Worm (Caenorhabditis elegans) whole organism, L4 larva: ENCODE measurements around the gene ZK622.5.

ENCODE experiments used
- D1046.2 ChIP-seq: fragments of 200-800 bp; sonication (Bioruptor generic); IDR thresholded peaks from 2 replicates; pipeline ENCODE4 v1.3.6; 2022; ENCODE audit warnings: missing genetic modification characterization, missing compliant biosample characterization
- F10B5.3 ChIP-seq: sonication (generic microtip); optimal IDR thresholded peaks from 2 replicates; lab custom pipeline; 2016; ENCODE audit warnings: mild to moderate bottlenecking, missing genetic modification characterization, missing compliant biosample characterization
- F26F4.8 ChIP-seq: fragments of 200-800 bp; sonication (Bioruptor generic); conservative IDR thresholded peaks from 2 replicates; pipeline ENCODE4 v1.3.6; 2022; ENCODE audit warnings: missing genetic modification characterization, missing compliant biosample characterization
- F49E8.2 ChIP-seq: sonication (generic microtip); optimal IDR thresholded peaks from 2 replicates; lab custom pipeline; 2016; ENCODE audit warnings: missing compliant biosample characterization, mild to moderate bottlenecking, missing genetic modification characterization, borderline replicate concordance
- T20F7.1 ChIP-seq: fragments of 200-800 bp; sonication (Bioruptor generic); optimal IDR thresholded peaks from 2 replicates; lab custom pipeline; 2018; ENCODE audit warnings: mild to moderate bottlenecking, missing genetic modification characterization, missing compliant biosample characterization
- T26A8.4 ChIP-seq: fragments of 200-800 bp; sonication (Bioruptor generic); IDR thresholded peaks from 2 replicates; pipeline ENCODE4 v1.3.6; 2022; ENCODE audit warnings: missing genetic modification characterization, missing compliant biosample characterization
- Y5F2A.4 ChIP-seq: fragments of 200-800 bp; sonication (Bioruptor generic); optimal IDR thresholded peaks from 2 replicates; lab custom pipeline; 2018; ENCODE audit warnings: mild to moderate bottlenecking, missing genetic modification characterization, missing compliant biosample characterization
- ZK546.5 ChIP-seq, 2 experiments: sonication (generic microtip); optimal IDR thresholded peaks; 2 replicates each; lab custom pipeline; 2017; ENCODE audit warnings: missing biosample characterization in 2 of 2, missing genetic modification characterization in 2 of 2
- aha-1 ChIP-seq: fragments of 150-350 bp; peaks from one replicate; lab custom pipeline; 2014; ENCODE audit warnings: missing biosample characterization, missing genetic modification characterization
- ama-1 ChIP-seq: fragments of 150-350 bp; optimal IDR thresholded peaks from 2 replicates; lab custom pipeline; 2014; ENCODE audit warnings: inconsistent platforms, mixed read lengths
- arid-1 ChIP-seq: fragments of 200-800 bp; sonication (Bioruptor generic); conservative IDR thresholded peaks from 2 replicates; pipeline ENCODE4 v1.3.6; 2022; ENCODE audit warnings: missing genetic modification reagents, missing genetic modification characterization, missing compliant biosample characterization
- attf-4 ChIP-seq: sonication (generic microtip); optimal IDR thresholded peaks from 3 replicates; lab custom pipeline; 2017; ENCODE audit warnings: missing biosample characterization, missing genetic modification characterization
- ceh-82 ChIP-seq: sonication (generic microtip); optimal IDR thresholded peaks from 2 replicates; lab custom pipeline; 2017; ENCODE audit warnings: missing biosample characterization, missing genetic modification characterization
- dve-1 ChIP-seq: sonication (generic microtip); optimal IDR thresholded peaks from 2 replicates; lab custom pipeline; 2017; ENCODE audit warnings: antibody characterized with exemption, mild to moderate bottlenecking, missing genetic modification characterization, missing compliant biosample characterization; ENCODE audit not compliant: insufficient read depth
- fkh-10 ChIP-seq: fragments of 150-350 bp; optimal IDR thresholded peaks from 2 replicates; lab custom pipeline; 2014; ENCODE audit warnings: missing biosample characterization, missing genetic modification reagents, missing genetic modification characterization
- gei-8 ChIP-seq: fragments of 200-800 bp; sonication (Bioruptor generic); optimal IDR thresholded peaks from 2 replicates; lab custom pipeline; 2018; ENCODE audit warnings: mild to moderate bottlenecking, missing genetic modification characterization, missing compliant biosample characterization
- hlh-11 ChIP-seq: fragments of 200-800 bp; sonication (Bioruptor generic); optimal IDR thresholded peaks from 2 replicates; lab custom pipeline; 2018; ENCODE audit warnings: mild to moderate bottlenecking, missing genetic modification characterization, missing compliant biosample characterization
- hlh-30 ChIP-seq: sonication (generic microtip); optimal IDR thresholded peaks from 2 replicates; lab custom pipeline; 2017; ENCODE audit warnings: antibody characterized with exemption, mild to moderate bottlenecking, missing genetic modification characterization, missing compliant biosample characterization; ENCODE audit not compliant: insufficient read depth
- hmg-1.1 ChIP-seq: fragments of 200-800 bp; sonication (Bioruptor generic); IDR thresholded peaks from 2 replicates; pipeline ENCODE4 v1.3.6; 2022; ENCODE audit warnings: missing genetic modification reagents, missing genetic modification characterization, missing compliant biosample characterization
- lim-7 ChIP-seq: fragments of 200-800 bp; sonication (Bioruptor generic); IDR thresholded peaks from 2 replicates; pipeline ENCODE4 v1.3.6; 2022; ENCODE audit warnings: missing genetic modification characterization, missing compliant biosample characterization
- lin-29 ChIP-seq: fragments of 200-800 bp; sonication (Bioruptor generic); IDR thresholded peaks from 2 replicates; pipeline ENCODE4 v1.3.6; 2022; ENCODE audit warnings: missing genetic modification reagents, missing genetic modification characterization, missing compliant biosample characterization
- lin-38 ChIP-seq: fragments of 200-800 bp; sonication (Bioruptor generic); IDR thresholded peaks from 2 replicates; pipeline ENCODE4 v1.3.6; 2022; ENCODE audit warnings: missing genetic modification reagents, missing genetic modification characterization, missing compliant biosample characterization
- lin-39 ChIP-seq: fragments of 150-350 bp; optimal IDR thresholded peaks from 2 replicates; lab custom pipeline; 2014; ENCODE audit warnings: missing biosample characterization, missing genetic modification reagents, missing genetic modification characterization
- mdl-1 ChIP-seq, 2 experiments: fragments of 150-350 bp in 1 of 2; sonication (generic microtip) in 1 of 2; optimal IDR thresholded peaks; 2 replicates each; lab custom pipeline; 2014 to 2017; ENCODE audit warnings: missing biosample characterization in 2 of 2, missing genetic modification characterization in 2 of 2
- mdt-29 ChIP-seq: fragments of 200-800 bp; sonication (Bioruptor generic); IDR thresholded peaks from 2 replicates; pipeline ENCODE4 v1.3.6; 2022; ENCODE audit warnings: missing genetic modification reagents, missing genetic modification characterization, missing compliant biosample characterization
- mep-1 ChIP-seq: fragments of 150-350 bp; sonication (generic microtip); optimal IDR thresholded peaks from 3 replicates; lab custom pipeline; 2014; ENCODE audit warnings: missing biosample characterization, missing genetic modification characterization
- mxl-2 ChIP-seq: fragments of 200-800 bp; sonication (Bioruptor generic); conservative IDR thresholded peaks from 2 replicates; pipeline ENCODE4 v1.3.6; 2022; ENCODE audit warnings: missing genetic modification reagents, missing genetic modification characterization, missing compliant biosample characterization
- mxl-3 ChIP-seq: fragments of 200-800 bp; sonication (Bioruptor generic); optimal IDR thresholded peaks from 2 replicates; lab custom pipeline; 2018; ENCODE audit warnings: mild to moderate bottlenecking, missing genetic modification characterization, missing compliant biosample characterization
- nhr-102 ChIP-seq: sonication (generic microtip); optimal IDR thresholded peaks from 2 replicates; lab custom pipeline; 2016; ENCODE audit warnings: mild to moderate bottlenecking, missing genetic modification characterization, moderate library complexity, missing compliant biosample characterization
- nhr-11 ChIP-seq: fragments of 150-350 bp; optimal IDR thresholded peaks from 2 replicates; lab custom pipeline; 2014; ENCODE audit warnings: missing biosample characterization, missing genetic modification characterization
- nhr-28 ChIP-seq: fragments of 150-350 bp; optimal IDR thresholded peaks from 2 replicates; lab custom pipeline; 2014; ENCODE audit warnings: missing biosample characterization, missing genetic modification characterization
- nhr-41 ChIP-seq: fragments of 200-800 bp; sonication (Bioruptor generic); IDR thresholded peaks from 2 replicates; pipeline ENCODE4 v1.3.6; 2022; ENCODE audit warnings: missing genetic modification reagents, missing genetic modification characterization, missing compliant biosample characterization
- nhr-42 ChIP-seq: fragments of 200-800 bp; sonication (Bioruptor generic); IDR thresholded peaks from 2 replicates; pipeline ENCODE4 v1.3.6; 2022; ENCODE audit warnings: missing genetic modification characterization, missing compliant biosample characterization
- nhr-6 ChIP-seq: fragments of 150-350 bp; optimal IDR thresholded peaks from 2 replicates; lab custom pipeline; 2014; ENCODE audit warnings: missing biosample characterization, missing genetic modification characterization
- nhr-76 ChIP-seq: fragments of 150-350 bp; optimal IDR thresholded peaks from 2 replicates; lab custom pipeline; 2014; ENCODE audit warnings: missing biosample characterization, missing genetic modification characterization
- pha-4 ChIP-seq, 2 experiments: fragments of 150-350 bp in 1 of 2; fragments of 200-800 bp in 1 of 2; sonication (Bioruptor generic) in 1 of 2; IDR thresholded peaks in 1 of 2; optimal IDR thresholded peaks in 1 of 2; 2 replicates each; pipeline versions ENCODE4 v1.3.6 to Lab custom; 2014 to 2022; ENCODE audit warnings: missing genetic modification characterization in 2 of 2, missing genetic modification reagents in 2 of 2, missing biosample characterization in 1 of 2, missing compliant biosample characterization in 1 of 2
- php-3 ChIP-seq: fragments of 200-800 bp; sonication (Bioruptor generic); IDR thresholded peaks from 2 replicates; pipeline ENCODE4 v1.3.6; 2022; ENCODE audit warnings: missing genetic modification reagents, missing genetic modification characterization, missing compliant biosample characterization
- saeg-2 ChIP-seq: fragments of 200-800 bp; sonication (Bioruptor generic); IDR thresholded peaks from 2 replicates; pipeline ENCODE4 v1.3.6; 2022; ENCODE audit warnings: missing genetic modification reagents, missing genetic modification characterization, missing compliant biosample characterization
- skn-1 ChIP-seq: fragments of 150-350 bp; optimal IDR thresholded peaks from 2 replicates; lab custom pipeline; 2014; ENCODE audit warnings: missing biosample characterization, missing genetic modification characterization
- tra-1 ChIP-seq: fragments of 200-800 bp; sonication (Bioruptor generic); IDR thresholded peaks from 2 replicates; pipeline ENCODE4 v1.3.6; 2022; ENCODE audit warnings: missing genetic modification reagents, missing genetic modification characterization, missing compliant biosample characterization
- unc-39 ChIP-seq: sonication (generic microtip); optimal IDR thresholded peaks from 2 replicates; lab custom pipeline; 2017; ENCODE audit warnings: missing biosample characterization, missing genetic modification characterization
- unc-62 ChIP-seq, 3 experiments: fragments of 150-350 bp in 1 of 3; sonication (generic microtip); optimal IDR thresholded peaks in 2 of 3; peaks in 1 of 3; 1 replicate in 1 of 3; 2 replicates in 2 of 3; lab custom pipeline; 2014 to 2017; ENCODE audit warnings: missing biosample characterization in 3 of 3, missing genetic modification characterization in 3 of 3, missing genetic modification reagents in 3 of 3, missing genotype in 1 of 3
- vab-7 ChIP-seq: fragments of 200-800 bp; sonication (Bioruptor generic); IDR thresholded peaks from 2 replicates; pipeline ENCODE4 v1.3.6; 2022; ENCODE audit warnings: missing genetic modification reagents, missing genetic modification characterization, missing compliant biosample characterization
- ztf-7 ChIP-seq: fragments of 150-350 bp; optimal IDR thresholded peaks from 2 replicates; lab custom pipeline; 2014; ENCODE audit warnings: missing biosample characterization, missing genetic modification characterization

Gene ZK622.5

ce11 chrII:5338301-5338700 is 49.1 kb downstream of the ZK622.5 start (continued):
- TF ChIP-seq fkh-10 (GFP tag; lab: Kevin White, UChicago), result no peak
- no peak for TF ChIP-seq lim-7 (GFP tag; lab: Robert Waterston, UW)
- no peak for TF ChIP-seq T20F7.1
- TF ChIP-seq mxl-2 (GFP tag; lab: Robert Waterston, UW), result no peak
- no peak for TF ChIP-seq pha-4 (GFP tag; IDR thresholded peaks at IDR 0.05; lab: Robert Waterston, UW)
- peak; percentile 92 for TF ChIP-seq pha-4 (tag; optimal IDR thresholded peaks at IDR 0.05; lab: Kevin White, UChicago)
- TF ChIP-seq aha-1 (tag; lab: Kevin White, UChicago), result peak; percentile 91
- TF ChIP-seq vab-7, result no peak
- TF ChIP-seq nhr-28, result peak; percentile 34
- no peak for TF ChIP-seq lin-29 (GFP tag; lab: Robert Waterston, UW)
- peak; percentile 71 for TF ChIP-seq hlh-11 (tag; lab: Kevin White, UChicago)
- TF ChIP-seq lin-39 (tag; lab: Kevin White, UChicago), result no peak
- TF ChIP-seq mep-1 (tag; lab: Kevin White, UChicago), result peak; percentile 12
- no peak for TF ChIP-seq nhr-41 (GFP tag; lab: Robert Waterston, UW)
- no peak for TF ChIP-seq nhr-6 (tag; lab: Kevin White, UChicago)
- no peak for TF ChIP-seq F49E8.2
- no peak for TF ChIP-seq D1046.2
- TF ChIP-seq hmg-1.1 (GFP tag; lab: Robert Waterston, UW), result peak; percentile 22; the same call in 1 of the 2 replicates
- no peak for TF ChIP-seq nhr-102
- TF ChIP-seq mxl-3, result no peak
- no peak for TF ChIP-seq saeg-2 (GFP tag; lab: Robert Waterston, UW)
- TF ChIP-seq ama-1, result peak; percentile 31
- no peak for TF ChIP-seq skn-1 (tag; lab: Kevin White, UChicago)
- no peak for TF ChIP-seq attf-4 (tag; lab: Kevin White, UChicago)
- no peak for TF ChIP-seq ZK546.5 (tag; optimal IDR thresholded peaks at IDR 0.05; lab: Kevin White, UChicago)
- peak; percentile 14; the same call in 1 of the 2 replicates for TF ChIP-seq T26A8.4 (GFP tag; lab: Robert Waterston, UW)
- no peak for TF ChIP-seq F10B5.3 (tag; lab: Kevin White, UChicago)
- TF ChIP-seq unc-62 (GFP tag; optimal IDR thresholded peaks at IDR 0.05 in 1 of 2; lab: Kevin White, UChicago), result no peak
- TF ChIP-seq unc-62 (tag; optimal IDR thresholded peaks at IDR 0.05; lab: Kevin White, UChicago), result no peak
- no peak for TF ChIP-seq ztf-7 (tag; lab: Kevin White, UChicago)
- peak; percentile 73 for TF ChIP-seq dve-1 (tag; lab: Kevin White, UChicago)
- no peak for TF ChIP-seq nhr-76 (tag; lab: Kevin White, UChicago)
- TF ChIP-seq mdl-1 (tag; optimal IDR thresholded peaks at IDR 0.05; lab: Kevin White, UChicago), result peak in 1 of 2 experiments; percentile 51
- 0 out of 2 replicates have a peak, but pooled peaks have one; percentile 20 for TF ChIP-seq tra-1 (GFP tag; lab: Robert Waterston, UW)
- TF ChIP-seq gei-8, result no peak
- TF ChIP-seq unc-39, result no peak
- TF ChIP-seq php-3 (GFP tag; lab: Robert Waterston, UW), result no peak; the same call in 1 of the 2 replicates
- TF ChIP-seq F26F4.8 (GFP tag; lab: Robert Waterston, UW), result no peak
- no peak for TF ChIP-seq Y5F2A.4 (GFP tag; lab: Kevin White, UChicago)
- no peak for TF ChIP-seq arid-1 (GFP tag; lab: Robert Waterston, UW)
- peak; percentile 8; the same call in 1 of the 2 replicates for TF ChIP-seq lin-38 (GFP tag; lab: Robert Waterston, UW)
- TF ChIP-seq nhr-42 (GFP tag; lab: Robert Waterston, UW), result no peak
- no peak for TF ChIP-seq mdt-29 (GFP tag; lab: Robert Waterston, UW)
- no peak for TF ChIP-seq ceh-82 (tag; lab: Kevin White, UChicago)
- TF ChIP-seq nhr-11 (tag; lab: Kevin White, UChicago), result no peak
- peak; percentile 83 for TF ChIP-seq hlh-30 (tag; lab: Kevin White, UChicago)
